Worm (Caenorhabditis elegans) whole organism, L4 larva: ENCODE measurements around the gene sur-5.
A peak's percentile ranks its signal among the peaks of the same experiment; 100 is the strongest.

Experiments
- aha-1 ChIP-seq: fragments of 150-350 bp; peaks from one replicate; lab custom pipeline; 2014; ENCODE audit warnings: missing biosample characterization, missing genetic modification characterization
- aly-2 ChIP-seq: sonication (generic microtip); optimal IDR thresholded peaks from 2 replicates; lab custom pipeline; 2018; ENCODE audit warnings: missing biosample characterization, missing genetic modification characterization
- ama-1 ChIP-seq: fragments of 150-350 bp; optimal IDR thresholded peaks from 2 replicates; lab custom pipeline; 2014; ENCODE audit warnings: inconsistent platforms, mixed read lengths
- ceh-28 ChIP-seq: fragments of 150-350 bp; optimal IDR thresholded peaks from 2 replicates; lab custom pipeline; 2014; ENCODE audit warnings: missing biosample characterization, missing genetic modification reagents, missing genetic modification characterization
- ceh-44 ChIP-seq: fragments of 200-800 bp; sonication (Bioruptor generic); IDR thresholded peaks from 2 replicates; pipeline ENCODE4 v1.3.6; 2022; ENCODE audit warnings: missing genetic modification reagents, missing genetic modification characterization, missing compliant biosample characterization
- ceh-82 ChIP-seq: sonication (generic microtip); optimal IDR thresholded peaks from 2 replicates; lab custom pipeline; 2017; ENCODE audit warnings: missing biosample characterization, missing genetic modification characterization
- daf-12 ChIP-seq: fragments of 150-350 bp; optimal IDR thresholded peaks from 2 replicates; lab custom pipeline; 2014; ENCODE audit warnings: missing biosample characterization, missing genetic modification reagents, missing genetic modification characterization
- dmd-6 ChIP-seq: fragments of 200-800 bp; sonication (Bioruptor generic); IDR thresholded peaks from 2 replicates; pipeline ENCODE4 v1.3.6; 2022; ENCODE audit warnings: missing genetic modification reagents, missing genetic modification characterization, missing compliant biosample characterization
- dmd-8 ChIP-seq: fragments of 200-800 bp; sonication (Bioruptor generic); IDR thresholded peaks from 2 replicates; pipeline ENCODE4 v1.3.6; 2022; ENCODE audit warnings: missing genetic modification characterization, missing compliant biosample characterization
- fkh-10 ChIP-seq: fragments of 150-350 bp; optimal IDR thresholded peaks from 2 replicates; lab custom pipeline; 2014; ENCODE audit warnings: missing biosample characterization, missing genetic modification reagents, missing genetic modification characterization
- hlh-30 ChIP-seq: sonication (generic microtip); optimal IDR thresholded peaks from 2 replicates; lab custom pipeline; 2017; ENCODE audit warnings: antibody characterized with exemption, mild to moderate bottlenecking, missing genetic modification characterization, missing compliant biosample characterization; ENCODE audit not compliant: insufficient read depth
- hmg-1.1 ChIP-seq: fragments of 200-800 bp; sonication (Bioruptor generic); IDR thresholded peaks from 2 replicates; pipeline ENCODE4 v1.3.6; 2022; ENCODE audit warnings: missing genetic modification reagents, missing genetic modification characterization, missing compliant biosample characterization
- lim-7 ChIP-seq: fragments of 200-800 bp; sonication (Bioruptor generic); IDR thresholded peaks from 2 replicates; pipeline ENCODE4 v1.3.6; 2022; ENCODE audit warnings: missing genetic modification characterization, missing compliant biosample characterization
- lin-38 ChIP-seq: fragments of 200-800 bp; sonication (Bioruptor generic); IDR thresholded peaks from 2 replicates; pipeline ENCODE4 v1.3.6; 2022; ENCODE audit warnings: missing genetic modification reagents, missing genetic modification characterization, missing compliant biosample characterization
- lsy-2 ChIP-seq, 2 experiments: fragments of 150-350 bp in 1 of 2; sonication (generic microtip) in 1 of 2; optimal IDR thresholded peaks; 2 replicates each; lab custom pipeline; 2014 to 2017; ENCODE audit warnings: missing biosample characterization in 2 of 2, missing genetic modification characterization in 2 of 2
- mep-1 ChIP-seq: fragments of 150-350 bp; sonication (generic microtip); optimal IDR thresholded peaks from 3 replicates; lab custom pipeline; 2014; ENCODE audit warnings: missing biosample characterization, missing genetic modification characterization
- mes-2 ChIP-seq: sonication (generic microtip); optimal IDR thresholded peaks from 2 replicates; lab custom pipeline; 2016; ENCODE audit warnings: missing genotype, mild to moderate bottlenecking, missing genetic modification characterization, missing compliant biosample characterization; ENCODE audit not compliant: poor library complexity, severe bottlenecking
- nhr-11 ChIP-seq: fragments of 150-350 bp; optimal IDR thresholded peaks from 2 replicates; lab custom pipeline; 2014; ENCODE audit warnings: missing biosample characterization, missing genetic modification characterization
- nhr-111 ChIP-seq: fragments of 200-800 bp; sonication (Bioruptor generic); optimal IDR thresholded peaks from 2 replicates; lab custom pipeline; 2018; ENCODE audit warnings: mild to moderate bottlenecking, missing genetic modification characterization, missing compliant biosample characterization
- nhr-237 ChIP-seq: sonication (generic microtip); optimal IDR thresholded peaks from 2 replicates; lab custom pipeline; 2017; ENCODE audit warnings: missing biosample characterization, missing genetic modification characterization
- nhr-25 ChIP-seq: sonication (generic microtip); optimal IDR thresholded peaks from 2 replicates; lab custom pipeline; 2017; ENCODE audit warnings: missing genetic modification characterization, mild to moderate bottlenecking, missing compliant biosample characterization, antibody characterized with exemption, moderate library complexity, borderline replicate concordance; ENCODE audit not compliant: insufficient read depth
- nhr-28 ChIP-seq: fragments of 150-350 bp; optimal IDR thresholded peaks from 2 replicates; lab custom pipeline; 2014; ENCODE audit warnings: missing biosample characterization, missing genetic modification characterization
- php-3 ChIP-seq: fragments of 200-800 bp; sonication (Bioruptor generic); IDR thresholded peaks from 2 replicates; pipeline ENCODE4 v1.3.6; 2022; ENCODE audit warnings: missing genetic modification reagents, missing genetic modification characterization, missing compliant biosample characterization
- saeg-2 ChIP-seq: fragments of 200-800 bp; sonication (Bioruptor generic); IDR thresholded peaks from 2 replicates; pipeline ENCODE4 v1.3.6; 2022; ENCODE audit warnings: missing genetic modification reagents, missing genetic modification characterization, missing compliant biosample characterization
- set-16 ChIP-seq: fragments of 200-800 bp; sonication (Bioruptor generic); IDR thresholded peaks from 2 replicates; pipeline ENCODE4 v1.3.6; 2022; ENCODE audit warnings: missing genetic modification reagents, missing genetic modification characterization, missing compliant biosample characterization
- unc-62 ChIP-seq, 3 experiments: fragments of 150-350 bp in 1 of 3; sonication (generic microtip); optimal IDR thresholded peaks in 2 of 3; peaks in 1 of 3; 1 replicate in 1 of 3; 2 replicates in 2 of 3; lab custom pipeline; 2014 to 2017; ENCODE audit warnings: missing biosample characterization in 3 of 3, missing genetic modification characterization in 3 of 3, missing genetic modification reagents in 3 of 3, missing genotype in 1 of 3
- zfp-2 ChIP-seq: sonication (generic microtip); optimal IDR thresholded peaks from 2 replicates; lab custom pipeline; 2016; ENCODE audit warnings: mild to moderate bottlenecking, missing genetic modification characterization, missing compliant biosample characterization
- zfp-3 ChIP-seq: fragments of 200-800 bp; sonication (Bioruptor generic); conservative IDR thresholded peaks from 2 replicates; pipeline ENCODE4 v1.3.6; 2022; ENCODE audit warnings: missing genetic modification reagents, missing genetic modification characterization, missing compliant biosample characterization
- ztf-11 ChIP-seq: fragments of 150-350 bp; optimal IDR thresholded peaks from 2 replicates; lab custom pipeline; 2014; ENCODE audit warnings: missing biosample characterization, missing genetic modification characterization

sur-5 gene

DNA sequence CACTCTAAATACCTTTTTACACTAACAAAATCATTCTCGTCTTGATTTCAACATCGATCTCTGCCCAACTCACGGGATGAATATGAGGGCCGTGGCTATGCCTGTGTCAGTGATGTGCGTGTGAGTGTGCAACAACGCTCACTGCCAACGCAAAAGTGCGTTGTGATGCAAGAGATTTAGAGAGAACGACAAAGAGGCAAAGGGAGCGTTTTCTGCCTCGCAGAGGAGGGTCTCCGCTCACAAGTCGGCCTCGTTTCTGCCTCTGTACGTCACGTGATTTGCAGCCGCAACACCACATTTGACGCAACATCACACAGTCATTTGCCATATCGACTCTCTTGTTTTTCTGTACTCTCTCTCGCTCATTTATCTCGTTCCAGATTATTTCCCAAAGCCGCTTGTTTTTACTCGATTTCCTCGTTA lies 28.9 kb upstream of the sur-5 start, which contains the start of gene epg-7 (continued):
- TF ChIP-seq dmd-8 (GFP tag; lab: Robert Waterston, UW) (peak; percentile 31; the same call in 1 of the 2 replicates), zfp-2 (peak; percentile 9), lin-38 (peak; percentile 76), nhr-11 (tag; lab: Kevin White, UChicago) (peak; percentile 93)
- TF ChIP-seq, all 104 proteins: peak for 65

ce11 chrX:7330685-7331196 lies 25.4 kb upstream of the sur-5 start, which contains the start of gene ttr-30:
Gene ttr-30, plus strand, starts transcription at chrX:7330949.
- no peak for TF ChIP-seq php-3 (GFP tag; lab: Robert Waterston, UW)
- peak; percentile 1 for TF ChIP-seq nhr-25

- TF ChIP-seq saeg-2 (GFP tag; lab: Robert Waterston, UW) (no peak), hlh-30 (tag; lab: Kevin White, UChicago) (peak; percentile 58), ceh-44 (GFP tag; lab: Robert Waterston, UW) (no peak), ceh-28 (tag; lab: Kevin White, UChicago) (no peak), lim-7 (GFP tag; lab: Robert Waterston, UW) (no peak), nhr-111 (GFP tag; lab: Kevin White, UChicago) (no peak), ama-1 (lab: Kevin White, UChicago) (peak; percentile 4), set-16 (GFP tag; lab: Robert Waterston, UW) (no peak), mes-2 (tag; lab: Kevin White, UChicago) (no peak), nhr-28 (peak; percentile 5), daf-12 (tag; lab: Kevin White, UChicago) (no peak)
Observed at ce11 chrX:7329601-7330000, 24.2 kb upstream of the sur-5 start, which contains the start of gene ttr-59. Gene ttr-59, plus strand, starts transcription at chrX:7329818.

- no peak for TF ChIP-seq ceh-82 (tag; lab: Kevin White, UChicago)
- 0 out of 2 replicates have a peak, but pooled peaks have one; percentile 7 for TF ChIP-seq dmd-6 (GFP tag; lab: Robert Waterston, UW)
- TF ChIP-seq unc-62 (GFP tag; optimal IDR thresholded peaks at IDR 0.05 in 1 of 2; lab: Kevin White, UChicago): peak in 1 of 2 experiments; percentile 10
- TF ChIP-seq unc-62 (tag; optimal IDR thresholded peaks at IDR 0.05; lab: Kevin White, UChicago): no peak
- TF ChIP-seq aly-2 (tag; lab: Kevin White, UChicago): no peak
Observed at ce11 chrX:7328065-7328564, 22.7 kb upstream of the sur-5 start.

DNA sequence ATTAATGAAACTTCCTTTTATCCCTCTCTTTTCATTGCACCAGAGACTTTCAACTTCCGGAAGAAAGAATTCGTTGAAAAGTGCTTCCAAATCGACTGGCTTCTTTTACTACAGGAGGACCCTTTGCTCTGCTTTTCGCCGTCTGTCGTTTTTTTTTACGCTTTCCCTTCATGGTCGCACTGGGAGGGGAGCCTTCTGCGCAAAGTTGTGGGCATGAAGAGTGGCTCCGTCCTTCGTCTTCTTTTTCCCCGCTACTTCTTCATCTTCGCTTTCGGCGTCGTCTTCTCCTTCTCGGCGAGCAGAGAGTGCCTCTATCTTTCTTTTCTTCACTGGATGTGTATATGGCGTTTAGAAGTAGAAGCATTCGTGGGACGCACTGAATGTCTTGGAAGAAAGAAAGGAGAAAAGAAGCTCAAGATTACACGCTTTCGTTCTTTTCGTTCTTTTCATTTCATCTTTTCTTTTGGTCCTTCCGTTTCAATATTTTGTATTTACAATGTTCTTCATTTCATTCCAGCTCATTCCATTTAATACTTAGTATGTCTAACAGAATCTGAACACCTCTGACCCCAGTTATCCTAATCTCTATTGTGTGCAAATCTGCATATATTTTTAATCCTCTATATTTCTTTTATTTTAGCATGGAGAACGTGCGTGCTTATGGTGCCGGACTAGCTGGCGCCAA lies 21.7 kb upstream of the sur-5 start, which contains the start of gene sng-1:
Gene sng-1 (plus strand): TSS at position 635 of the 685 bp plus-strand sequence.
- TF ChIP-seq lsy-2 (tag; optimal IDR thresholded peaks at IDR 0.05; lab: Kevin White, UChicago) (no peak), ztf-11 (tag; lab: Kevin White, UChicago) (no peak), aha-1 (tag; lab: Kevin White, UChicago) (peak; percentile 89), ceh-44 (GFP tag; lab: Robert Waterston, UW) (no peak), hmg-1.1 (GFP tag; lab: Robert Waterston, UW) (peak; percentile 40; the same call in 1 of the 2 replicates), set-16 (GFP tag; lab: Robert Waterston, UW) (peak; percentile 38; the same call in 1 of the 2 replicates), unc-62 (GFP tag; optimal IDR thresholded peaks at IDR 0.05 in 1 of 2; lab: Kevin White, UChicago) (peak in 1 of 2 experiments; percentile 85), unc-62 (tag; optimal IDR thresholded peaks at IDR 0.05; lab: Kevin White, UChicago) (no peak), mep-1 (tag; lab: Kevin White, UChicago) (peak; percentile 37), nhr-237 (tag; lab: Kevin White, UChicago) (no peak), nhr-11 (tag; lab: Kevin White, UChicago) (no peak), fkh-10 (peak; percentile 3), zfp-3 (no peak)
